Fruit fly (Drosophila melanogaster) whole organism, embryonic: ENCODE measurements around the gene comm.

Source experiments
- Awh ChIP-seq: fragments of 200-800 bp; sonication (Bioruptor generic); IDR thresholded peaks from 2 replicates; pipeline ENCODE4, ENCODE4 v1.3.6; 2022; ENCODE audit warnings: missing biosample characterization, missing genetic modification characterization
- CG10147 ChIP-seq: fragments of 200-800 bp; sonication (Bioruptor generic); optimal IDR thresholded peaks from 2 replicates; lab custom pipeline; 2019; ENCODE audit warnings: missing biosample characterization, mild to moderate bottlenecking, missing genetic modification characterization, moderate library complexity
- CG10979 ChIP-seq: fragments of 200-800 bp; sonication (Bioruptor generic); optimal IDR thresholded peaks from 2 replicates; lab custom pipeline; 2018; ENCODE audit warnings: missing biosample characterization, mild to moderate bottlenecking, missing genetic modification characterization, moderate library complexity
- CG11723 ChIP-seq: fragments of 200-800 bp; sonication (Bioruptor generic); optimal IDR thresholded peaks from 2 replicates; lab custom pipeline; 2017; ENCODE audit warnings: missing biosample characterization, mild to moderate bottlenecking, missing genetic modification characterization
- CG12769 ChIP-seq: fragments of 200-800 bp; sonication (Bioruptor generic); optimal IDR thresholded peaks from 2 replicates; lab custom pipeline; 2019; ENCODE audit warnings: missing biosample characterization, mild to moderate bottlenecking, missing genetic modification characterization, moderate library complexity
- CG12942 ChIP-seq: fragments of 200-800 bp; sonication (Bioruptor generic); optimal IDR thresholded peaks from 3 replicates; lab custom pipeline; 2016; ENCODE audit warnings: missing biosample characterization, missing genetic modification characterization
- CG13123 ChIP-seq: fragments of 200-800 bp; sonication (Bioruptor generic); optimal IDR thresholded peaks from 2 replicates; lab custom pipeline; 2016; ENCODE audit warnings: missing biosample characterization, missing genetic modification characterization
- CG16779 ChIP-seq: fragments of 200-800 bp; sonication (Bioruptor generic); IDR thresholded peaks from 2 replicates; pipeline ENCODE4 v1.3.6; 2022; ENCODE audit warnings: missing biosample characterization, missing genetic modification characterization
- CG17568 ChIP-seq: fragments of 200-800 bp; sonication (Bioruptor generic); optimal IDR thresholded peaks from 2 replicates; lab custom pipeline; 2018; ENCODE audit warnings: missing biosample characterization, mild to moderate bottlenecking, missing genetic modification characterization, moderate library complexity
- CG2875 ChIP-seq: fragments of 200-800 bp; sonication (Bioruptor generic); optimal IDR thresholded peaks from 2 replicates; lab custom pipeline; 2017; ENCODE audit warnings: missing biosample characterization, mild to moderate bottlenecking, missing genetic modification characterization, missing genetic modification reagents
- CG30403 ChIP-seq: fragments of 200-800 bp; sonication (Bioruptor generic); optimal IDR thresholded peaks from 3 replicates; lab custom pipeline; 2016; ENCODE audit warnings: missing biosample characterization, missing genetic modification characterization
- CG31441 ChIP-seq: fragments of 200-800 bp; sonication (Bioruptor generic); IDR thresholded peaks from 2 replicates; pipeline ENCODE4 v1.3.6; 2022; ENCODE audit warnings: missing biosample characterization, missing genetic modification characterization
- CG34376 ChIP-seq: fragments of 200-800 bp; sonication (Bioruptor generic); optimal IDR thresholded peaks from 2 replicates; lab custom pipeline; 2018; ENCODE audit warnings: missing biosample characterization, mild to moderate bottlenecking, missing genetic modification characterization
- CG3838 ChIP-seq: fragments of 200-800 bp; sonication (Bioruptor generic); optimal IDR thresholded peaks from 3 replicates; lab custom pipeline; 2016; ENCODE audit warnings: missing biosample characterization, missing genetic modification characterization
- CG42726 ChIP-seq: fragments of 200-800 bp; sonication (Bioruptor generic); IDR thresholded peaks from 2 replicates; pipeline ENCODE4 v1.3.6; 2022; ENCODE audit warnings: missing biosample characterization, missing genetic modification characterization; ENCODE audit not compliant: partially characterized antibody
- CG4328 ChIP-seq: fragments of 200-800 bp; sonication (Bioruptor generic); optimal IDR thresholded peaks from 3 replicates; lab custom pipeline; 2017; ENCODE audit warnings: missing biosample characterization, missing genetic modification reagents, missing genetic modification characterization
- CG4360 ChIP-seq: fragments of 200-800 bp; sonication (Bioruptor generic); IDR thresholded peaks from 2 replicates; pipeline ENCODE4 v1.3.6; 2022; ENCODE audit warnings: missing biosample characterization, missing genetic modification characterization
- CG43689 ChIP-seq: fragments of 200-800 bp; sonication (Bioruptor generic); IDR thresholded peaks from 2 replicates; pipeline ENCODE4 v1.3.6; 2022; ENCODE audit warnings: missing biosample characterization, missing genetic modification characterization
- CG4424 ChIP-seq: fragments of 200-800 bp; sonication (Bioruptor generic); optimal IDR thresholded peaks from 3 replicates; lab custom pipeline; 2016; ENCODE audit warnings: missing biosample characterization, missing genetic modification characterization
- CG5953 ChIP-seq: fragments of 200-800 bp; sonication (Bioruptor generic); IDR thresholded peaks from 2 replicates; pipeline ENCODE4 v1.3.6; 2022; ENCODE audit warnings: missing biosample characterization, missing genetic modification characterization
- CG6654 ChIP-seq: fragments of 200-800 bp; sonication (Bioruptor generic); optimal IDR thresholded peaks from 2 replicates; lab custom pipeline; 2017; ENCODE audit warnings: missing biosample characterization, mild to moderate bottlenecking, missing genetic modification characterization
- CG9817 ChIP-seq: fragments of 200-800 bp; sonication (Bioruptor generic); optimal IDR thresholded peaks from 2 replicates; lab custom pipeline; 2018; ENCODE audit warnings: missing biosample characterization, mild to moderate bottlenecking, missing genetic modification characterization, moderate library complexity
- CG9932 ChIP-seq: fragments of 200-800 bp; sonication (Bioruptor generic); IDR thresholded peaks from 2 replicates; pipeline ENCODE4 v1.3.6; 2022; ENCODE audit warnings: missing biosample characterization, missing genetic modification characterization
- D19A ChIP-seq: fragments of 200-800 bp; optimal IDR thresholded peaks from 3 replicates; lab custom pipeline; 2019; ENCODE audit warnings: missing biosample characterization, mild to moderate bottlenecking, missing genetic modification characterization, moderate library complexity
- Dref ChIP-seq: fragments of 200-800 bp; sonication (Bioruptor generic); IDR thresholded peaks from 2 replicates; pipeline ENCODE4 v1.3.6; 2022; ENCODE audit warnings: missing biosample characterization, missing genetic modification characterization
- E2f2 ChIP-seq: fragments of 200-800 bp; sonication (Bioruptor generic); IDR thresholded peaks from 2 replicates; pipeline ENCODE4 v1.3.6; 2022; ENCODE audit warnings: missing biosample characterization, missing genetic modification characterization
- Eip74EF ChIP-seq, 2 experiments: fragments of 200-800 bp in 1 of 2; fragments of >200 bp in 1 of 2; sonication (Bioruptor generic) in 1 of 2; optimal IDR thresholded peaks; 2 replicates each; lab custom pipeline; 2017 to 2019; ENCODE audit warnings: missing biosample characterization in 2 of 2, missing genetic modification characterization in 2 of 2, mild to moderate bottlenecking in 1 of 2, moderate library complexity in 1 of 2
- Gsc ChIP-seq: fragments of 200-800 bp; sonication (Bioruptor generic); IDR thresholded peaks from 2 replicates; pipeline ENCODE4 v1.3.6; 2022; ENCODE audit warnings: missing biosample characterization, missing genetic modification characterization
- HLH54F ChIP-seq: fragments of 200-800 bp; sonication (Bioruptor generic); optimal IDR thresholded peaks from 3 replicates; lab custom pipeline; 2016; ENCODE audit warnings: missing biosample characterization, missing genetic modification characterization
- Kr ChIP-seq: fragments of 200-800 bp; sonication (Bioruptor generic); optimal IDR thresholded peaks from 2 replicates; lab custom pipeline; 2017; ENCODE audit warnings: missing biosample characterization, mild to moderate bottlenecking, missing genetic modification characterization
- Med ChIP-seq: fragments of 200-800 bp; sonication (Bioruptor generic); peaks from one replicate; lab custom pipeline; 2016; ENCODE audit warnings: missing biosample characterization, missing genetic modification characterization, mild to moderate bottlenecking, inconsistent platforms, moderate library complexity
- Ssrp ChIP-seq: fragments of 200-800 bp; sonication (Bioruptor generic); optimal IDR thresholded peaks from 2 replicates; lab custom pipeline; 2018; ENCODE audit warnings: missing biosample characterization, mild to moderate bottlenecking, missing genetic modification characterization, moderate library complexity
- ash1 ChIP-seq: fragments of 200-800 bp; sonication (Bioruptor generic); optimal IDR thresholded peaks from 2 replicates; lab custom pipeline; 2018; ENCODE audit warnings: missing biosample characterization, mild to moderate bottlenecking, missing genetic modification characterization
- bsh ChIP-seq, 2 experiments: fragments of 200-800 bp; sonication (Bioruptor generic); optimal IDR thresholded peaks; 2 replicates each; lab custom pipeline; 2017 to 2018; ENCODE audit warnings: mild to moderate bottlenecking in 2 of 2, missing biosample characterization in 2 of 2, missing genetic modification characterization in 2 of 2, moderate library complexity in 1 of 2
- ci ChIP-seq: fragments of 200-800 bp; sonication (Bioruptor generic); IDR thresholded peaks from 3 replicates; pipeline ENCODE4 v1.3.6; 2022; ENCODE audit warnings: missing biosample characterization, missing genetic modification characterization
- dmrt11E ChIP-seq: fragments of 200-800 bp; sonication (Bioruptor generic); optimal IDR thresholded peaks from 3 replicates; lab custom pipeline; 2018; ENCODE audit warnings: missing biosample characterization, mild to moderate bottlenecking, missing genetic modification characterization, moderate library complexity
- dysf ChIP-seq: fragments of 200-800 bp; sonication (Bioruptor generic); IDR thresholded peaks from 3 replicates; pipeline ENCODE4 v1.3.6; 2022; ENCODE audit warnings: missing biosample characterization, missing genetic modification characterization
- ewg ChIP-seq: fragments of 200-800 bp; sonication (Bioruptor generic); optimal IDR thresholded peaks from 3 replicates; lab custom pipeline; 2017; ENCODE audit warnings: mild to moderate bottlenecking, missing biosample characterization, missing genetic modification reagents, missing genetic modification characterization
- fd3F ChIP-seq: fragments of 200-800 bp; sonication (Bioruptor generic); optimal IDR thresholded peaks from 2 replicates; lab custom pipeline; 2018; ENCODE audit warnings: missing biosample characterization, mild to moderate bottlenecking, missing genetic modification characterization, moderate library complexity
- lilli ChIP-seq: fragments of 200-800 bp; sonication (Bioruptor generic); optimal IDR thresholded peaks from 3 replicates; lab custom pipeline; 2016; ENCODE audit warnings: missing biosample characterization, missing genetic modification characterization
- odd ChIP-seq: fragments of 200-800 bp; sonication (Bioruptor generic); optimal IDR thresholded peaks from 2 replicates; lab custom pipeline; 2017; ENCODE audit warnings: missing biosample characterization, mild to moderate bottlenecking, missing genetic modification characterization
- pb ChIP-seq: fragments of 200-800 bp; sonication (Bioruptor generic); optimal IDR thresholded peaks from 3 replicates; lab custom pipeline; 2016; ENCODE audit warnings: missing biosample characterization, missing genetic modification characterization
- twi ChIP-seq: fragments of 200-800 bp; optimal IDR thresholded peaks from 2 replicates; lab custom pipeline; 2019; ENCODE audit warnings: missing biosample characterization, mild to moderate bottlenecking, missing genetic modification characterization, moderate library complexity
- vvl ChIP-seq: fragments of 200-800 bp; sonication (Bioruptor generic); IDR thresholded peaks from 2 replicates; pipeline ENCODE4 v1.3.6; 2022; ENCODE audit warnings: missing biosample characterization, missing genetic modification characterization

comm gene

dm6 chr3L:15762449-15763189 is 34.4 kb upstream of the comm start (continued):
- TF ChIP-seq CG30403 = peak; percentile 17
- TF ChIP-seq CG12769 (tag; lab: Kevin White, UChicago) = peak; percentile 28
- TF ChIP-seq CG34376 (GFP tag; lab: Kevin White, UChicago) = no peak
- TF ChIP-seq ci (GFP tag; lab: Robert Waterston, UW) = 0 out of 3 replicates have a peak, but pooled peaks have one; percentile 22
- TF ChIP-seq CG10979 (tag; lab: Kevin White, UChicago) = peak; percentile 45
- TF ChIP-seq bsh (GFP tag; optimal IDR thresholded peaks at IDR 0.05; lab: Kevin White, UChicago) = peak in 1 of 2 experiments; percentile 15
- TF ChIP-seq, all 482 proteins: peak for 27

DNA sequence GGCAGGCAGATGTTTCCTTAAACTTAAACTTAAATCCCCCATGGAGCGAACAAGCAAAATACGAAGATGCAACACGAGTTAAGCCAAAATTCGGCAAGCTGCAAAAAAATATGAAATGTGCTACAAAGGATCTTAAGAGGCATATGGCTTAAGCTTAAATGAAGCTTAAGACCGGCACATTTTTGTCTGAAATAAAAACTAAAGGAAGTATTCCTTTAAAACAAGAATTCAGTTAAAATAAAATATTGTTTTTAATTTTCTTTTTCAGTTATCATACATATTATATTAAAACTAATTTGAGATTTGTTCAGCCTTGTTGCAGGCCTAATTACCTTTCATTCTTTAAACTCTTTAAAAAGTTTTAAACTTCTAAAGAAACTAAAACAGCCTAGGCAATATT is 33.7 kb upstream of the comm start:
- TF ChIP-seq CG2875 (GFP tag; lab: Kevin White, UChicago) (no peak), CG4328 (GFP tag; lab: Kevin White, UChicago) (no peak)

DNA sequence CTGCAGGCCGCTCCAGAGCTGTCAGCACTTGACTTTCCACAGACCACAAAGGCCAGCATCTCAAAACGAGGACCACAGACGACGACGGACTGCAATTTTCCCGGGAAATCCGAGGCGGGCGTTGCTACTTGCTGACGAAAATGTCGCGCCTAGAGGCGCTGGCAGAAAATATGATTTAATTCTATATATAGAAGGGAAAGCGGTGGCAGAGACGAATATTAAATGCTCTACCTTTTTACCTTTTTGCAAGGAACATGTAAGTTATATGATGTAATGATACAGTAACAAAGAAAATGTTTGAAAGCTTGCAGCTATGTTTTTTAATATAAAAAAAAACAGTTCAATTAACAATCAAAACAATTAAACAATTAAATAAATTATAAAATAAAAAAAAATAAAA is 32.2 kb upstream of the comm start:
- no peak for TF ChIP-seq Gsc (GFP tag; lab: Robert Waterston, UW)
- peak; percentile 95 for TF ChIP-seq D19A (tag; lab: Kevin White, UChicago)
- peak; percentile 29 for TF ChIP-seq odd (GFP tag; lab: Kevin White, UChicago)
- no peak for TF ChIP-seq CG12942 (GFP tag; lab: Kevin White, UChicago)
- TF ChIP-seq twi (tag; lab: Kevin White, UChicago) = peak; percentile 67
- TF ChIP-seq, all 482 proteins: peak for 3

dm6 chr3L:15758668-15759067 is 30.4 kb upstream of the comm start:
- TF ChIP-seq lilli = no peak
- TF ChIP-seq Eip74EF (GFP tag; optimal IDR thresholded peaks at IDR 0.05; lab: Kevin White, UChicago) = no peak
- peak; percentile 82 for TF ChIP-seq Kr (GFP tag; lab: Kevin White, UChicago)
- TF ChIP-seq CG31441 (GFP tag; lab: Robert Waterston, UW) = no peak
- no peak for TF ChIP-seq CG6654 (GFP tag; lab: Kevin White, UChicago)
- no peak for TF ChIP-seq fd3F (GFP tag; lab: Kevin White, UChicago)
- TF ChIP-seq CG4360 (GFP tag; lab: Robert Waterston, UW) = peak; percentile 74
- no peak for TF ChIP-seq CG42726 (GFP tag; lab: Robert Waterston, UW)
- TF ChIP-seq dmrt11E (tag; lab: Kevin White, UChicago) = no peak
- TF ChIP-seq vvl = 0 out of 2 replicates have a peak, but pooled peaks have one; percentile 26
- no peak for TF ChIP-seq Dref (GFP tag; lab: Robert Waterston, UW)
- TF ChIP-seq CG10147 = no peak
- no peak for TF ChIP-seq CG11723
- no peak for TF ChIP-seq CG9932 (GFP tag; lab: Robert Waterston, UW)
- no peak for TF ChIP-seq CG4424 (GFP tag; lab: Kevin White, UChicago)
- TF ChIP-seq Ssrp (tag; lab: Kevin White, UChicago) = no peak
- no peak for TF ChIP-seq CG5953 (GFP tag; lab: Robert Waterston, UW)
- no peak for TF ChIP-seq ewg (GFP tag; lab: Kevin White, UChicago)
- TF ChIP-seq CG3838 (GFP tag; lab: Kevin White, UChicago) = no peak
- TF ChIP-seq CG43689 (GFP tag; lab: Robert Waterston, UW) = 0 out of 2 replicates have a peak, but pooled peaks have one; percentile 23
- TF ChIP-seq Awh (GFP tag; lab: Robert Waterston, UW) = 0 out of 2 replicates have a peak, but pooled peaks have one; percentile 24
- TF ChIP-seq E2f2 (GFP tag; lab: Robert Waterston, UW) = no peak
- TF ChIP-seq CG16779 (GFP tag; lab: Robert Waterston, UW) = no peak
- no peak for TF ChIP-seq HLH54F (GFP tag; lab: Kevin White, UChicago)
- no peak for TF ChIP-seq dysf
- TF ChIP-seq Med (GFP tag; lab: Kevin White, UChicago) = no peak
- no peak for TF ChIP-seq CG13123 (GFP tag; lab: Kevin White, UChicago)
- TF ChIP-seq CG9817 (tag; lab: Kevin White, UChicago) = no peak
- TF ChIP-seq CG17568 (GFP tag; lab: Kevin White, UChicago) = no peak
- no peak for TF ChIP-seq pb (GFP tag; lab: Kevin White, UChicago)
- TF ChIP-seq ash1 (GFP tag; lab: Kevin White, UChicago) = no peak
